Fruit fly (Drosophila melanogaster) whole organism, embryonic: ENCODE results near the gene BthD.

Experiments
- Atf6 ChIP-seq: fragments of 200-800 bp; sonication (Bioruptor generic); IDR thresholded peaks from 2 replicates; pipeline ENCODE4 v1.3.6; 2022; ENCODE audit warnings: missing biosample characterization, missing genetic modification characterization
- CG1024 ChIP-seq: fragments of 200-800 bp; sonication (Bioruptor generic); IDR thresholded peaks from 2 replicates; pipeline ENCODE4 v1.3.6; 2022; ENCODE audit warnings: missing biosample characterization, missing genetic modification characterization
- CG10959 ChIP-seq: fragments of 200-800 bp; sonication (Bioruptor generic); IDR thresholded peaks from 2 replicates; pipeline ENCODE4 v1.3.6; 2022; ENCODE audit warnings: missing biosample characterization, missing genetic modification characterization
- CG10979 ChIP-seq: fragments of 200-800 bp; sonication (Bioruptor generic); optimal IDR thresholded peaks from 2 replicates; lab custom pipeline; 2018; ENCODE audit warnings: missing biosample characterization, mild to moderate bottlenecking, missing genetic modification characterization, moderate library complexity
- CG11085 ChIP-seq: fragments of 200-800 bp; sonication (Bioruptor generic); IDR thresholded peaks from 2 replicates; pipeline ENCODE4 v1.3.6; 2022; ENCODE audit warnings: missing biosample characterization, missing genetic modification characterization
- CG11695 ChIP-seq: fragments of 200-800 bp; sonication (Bioruptor generic); IDR thresholded peaks from 3 replicates; pipeline ENCODE4 v1.3.6; 2022; ENCODE audit warnings: missing biosample characterization, missing genetic modification characterization
- CG14050 ChIP-seq: fragments of 200-800 bp; sonication (Bioruptor generic); IDR thresholded peaks from 3 replicates; pipeline ENCODE4 v1.3.6; 2022; ENCODE audit warnings: missing biosample characterization, missing genetic modification characterization
- CG15269 ChIP-seq: fragments of 200-800 bp; sonication (Bioruptor generic); optimal IDR thresholded peaks from 2 replicates; lab custom pipeline; 2018; ENCODE audit warnings: missing biosample characterization, mild to moderate bottlenecking, missing genetic modification characterization, moderate library complexity
- CG16813 ChIP-seq: fragments of 200-800 bp; sonication (Bioruptor generic); IDR thresholded peaks from 3 replicates; pipeline ENCODE4 v1.3.6; 2022; ENCODE audit warnings: missing biosample characterization, missing genetic modification characterization; ENCODE audit not compliant: partially characterized antibody
- CG17802 ChIP-seq: fragments of 200-800 bp; sonication (Bioruptor generic); optimal IDR thresholded peaks from 2 replicates; lab custom pipeline; 2018; ENCODE audit warnings: missing biosample characterization, mild to moderate bottlenecking, missing genetic modification characterization, moderate library complexity
- CG17912 ChIP-seq: fragments of 200-800 bp; sonication (Bioruptor generic); optimal IDR thresholded peaks from 2 replicates; lab custom pipeline; 2018; ENCODE audit warnings: missing biosample characterization, mild to moderate bottlenecking, missing genetic modification characterization
- CG2875 ChIP-seq: fragments of 200-800 bp; sonication (Bioruptor generic); optimal IDR thresholded peaks from 2 replicates; lab custom pipeline; 2017; ENCODE audit warnings: missing biosample characterization, mild to moderate bottlenecking, missing genetic modification characterization, missing genetic modification reagents
- CG3065 ChIP-seq: fragments of 200-800 bp; sonication (Bioruptor generic); optimal IDR thresholded peaks from 2 replicates; lab custom pipeline; 2016; ENCODE audit warnings: missing biosample characterization, missing genetic modification characterization
- CG5180 ChIP-seq: fragments of 200-800 bp; sonication (Bioruptor generic); optimal IDR thresholded peaks from 3 replicates; lab custom pipeline; 2017; ENCODE audit warnings: missing biosample characterization, missing genetic modification characterization, mild to moderate bottlenecking, moderate library complexity, missing genetic modification reagents
- CG6683 ChIP-seq: fragments of 200-800 bp; sonication (Bioruptor generic); optimal IDR thresholded peaks from 2 replicates; lab custom pipeline; 2017; ENCODE audit warnings: missing biosample characterization, mild to moderate bottlenecking, missing genetic modification characterization, missing genetic modification reagents
- CG7357 ChIP-seq: fragments of 200-800 bp; sonication (Bioruptor generic); IDR thresholded peaks from 3 replicates; pipeline ENCODE4 v1.3.6; 2022; ENCODE audit warnings: missing biosample characterization, missing genetic modification characterization
- CG8478 ChIP-seq: fragments of >200 bp; optimal IDR thresholded peaks from 2 replicates; lab custom pipeline; 2018
- CTCF ChIP-seq: fragments of 200-800 bp; sonication (Bioruptor generic); optimal IDR thresholded peaks from 2 replicates; lab custom pipeline; 2017; ENCODE audit warnings: missing biosample characterization, mild to moderate bottlenecking, missing genetic modification characterization, moderate library complexity
- Dbx ChIP-seq: fragments of 200-800 bp; sonication (Bioruptor generic); IDR thresholded peaks from 3 replicates; pipeline ENCODE4 v1.3.6; 2022; ENCODE audit warnings: missing biosample characterization, missing genetic modification characterization
- Eip74EF ChIP-seq, 2 experiments: fragments of 200-800 bp in 1 of 2; fragments of >200 bp in 1 of 2; sonication (Bioruptor generic) in 1 of 2; optimal IDR thresholded peaks; 2 replicates each; lab custom pipeline; 2017 to 2019; ENCODE audit warnings: missing biosample characterization in 2 of 2, missing genetic modification characterization in 2 of 2, mild to moderate bottlenecking in 1 of 2, moderate library complexity in 1 of 2
- Ets97D ChIP-seq: fragments of 200-800 bp; sonication (Bioruptor generic); optimal IDR thresholded peaks from 3 replicates; lab custom pipeline; 2016; ENCODE audit warnings: missing biosample characterization, missing genetic modification characterization
- Med ChIP-seq: fragments of 200-800 bp; sonication (Bioruptor generic); peaks from one replicate; lab custom pipeline; 2016; ENCODE audit warnings: missing biosample characterization, missing genetic modification characterization, mild to moderate bottlenecking, inconsistent platforms, moderate library complexity
- Ptx1 ChIP-seq: fragments of 200-800 bp; sonication (Bioruptor generic); IDR thresholded peaks from 2 replicates; pipeline ENCODE4 v1.3.6; 2022; ENCODE audit warnings: missing biosample characterization, missing genetic modification characterization
- Six4 ChIP-seq: fragments of 200-800 bp; sonication (Bioruptor generic); optimal IDR thresholded peaks from 2 replicates; lab custom pipeline; 2016; ENCODE audit warnings: missing biosample characterization, missing genetic modification characterization
- Sry-δ ChIP-seq: fragments of 200-800 bp; sonication (Bioruptor generic); optimal IDR thresholded peaks from 2 replicates; lab custom pipeline; 2016; ENCODE audit warnings: missing biosample characterization, missing genetic modification characterization
- Taf1 ChIP-seq: fragments of 200-800 bp; sonication (Bioruptor generic); IDR thresholded peaks from 2 replicates; pipeline ENCODE4 v1.3.6; 2022; ENCODE audit warnings: missing biosample characterization, missing genetic modification characterization
- Xrp1 ChIP-seq: fragments of 200-800 bp; sonication (Bioruptor generic); IDR thresholded peaks from 2 replicates; pipeline ENCODE4 v1.3.6; 2022; ENCODE audit warnings: missing biosample characterization, missing genetic modification characterization
- ap ChIP-seq: fragments of 200-800 bp; sonication (Bioruptor generic); IDR thresholded peaks from 2 replicates; pipeline ENCODE4 v1.3.6; 2022; ENCODE audit warnings: missing biosample characterization, missing genetic modification characterization
- bowl ChIP-seq: fragments of 200-800 bp; sonication (Bioruptor generic); IDR thresholded peaks from 2 replicates; pipeline ENCODE4 v1.3.6; 2022; ENCODE audit warnings: missing biosample characterization, missing genetic modification characterization
- cas ChIP-seq: fragments of 200-800 bp; sonication (Bioruptor generic); IDR thresholded peaks from 2 replicates; pipeline ENCODE4 v1.3.6; 2022; ENCODE audit warnings: missing biosample characterization, missing genetic modification characterization
- dan ChIP-seq: fragments of 200-800 bp; sonication (Bioruptor generic); IDR thresholded peaks from 2 replicates; pipeline ENCODE4 v1.3.6; 2022; ENCODE audit warnings: missing biosample characterization, missing genetic modification characterization
- disco-r ChIP-seq: fragments of 200-800 bp; sonication (Bioruptor generic); optimal IDR thresholded peaks from 2 replicates; lab custom pipeline; 2016; ENCODE audit warnings: missing biosample characterization, missing genetic modification characterization
- dm ChIP-seq: fragments of 200-800 bp; sonication (Bioruptor generic); optimal IDR thresholded peaks from 3 replicates; lab custom pipeline; 2016; ENCODE audit warnings: missing biosample characterization, missing genetic modification characterization
- dmrt11E ChIP-seq: fragments of 200-800 bp; sonication (Bioruptor generic); optimal IDR thresholded peaks from 3 replicates; lab custom pipeline; 2018; ENCODE audit warnings: missing biosample characterization, mild to moderate bottlenecking, missing genetic modification characterization, moderate library complexity
- ewg ChIP-seq: fragments of 200-800 bp; sonication (Bioruptor generic); optimal IDR thresholded peaks from 3 replicates; lab custom pipeline; 2017; ENCODE audit warnings: mild to moderate bottlenecking, missing biosample characterization, missing genetic modification reagents, missing genetic modification characterization
- fd102C ChIP-seq: fragments of 200-800 bp; sonication (Bioruptor generic); optimal IDR thresholded peaks from 2 replicates; lab custom pipeline; 2018; ENCODE audit warnings: missing biosample characterization, mild to moderate bottlenecking, missing genetic modification characterization, moderate library complexity
- fd96Cb ChIP-seq: fragments of 200-800 bp; sonication (Bioruptor generic); optimal IDR thresholded peaks from 2 replicates; lab custom pipeline; 2018; ENCODE audit warnings: missing biosample characterization, mild to moderate bottlenecking, missing genetic modification characterization, moderate library complexity
- ftz-f1 ChIP-seq: fragments of 200-800 bp; sonication (Bioruptor generic); optimal IDR thresholded peaks from 2 replicates; lab custom pipeline; 2016; ENCODE audit warnings: missing biosample characterization, missing genetic modification characterization
- fu2 ChIP-seq: fragments of 200-800 bp; sonication (Bioruptor generic); optimal IDR thresholded peaks from 2 replicates; lab custom pipeline; 2016; ENCODE audit warnings: missing biosample characterization, missing genetic modification characterization
- h ChIP-seq: fragments of >200 bp; optimal IDR thresholded peaks from 2 replicates; lab custom pipeline; 2017
- hkb ChIP-seq, 2 experiments: fragments of 200-800 bp in 1 of 2; fragments of >200 bp in 1 of 2; sonication (Bioruptor generic) in 1 of 2; IDR thresholded peaks in 1 of 2; optimal IDR thresholded peaks in 1 of 2; 2 replicates each; pipeline versions ENCODE4 v1.3.6 to Lab custom; 2017 to 2022; ENCODE audit warnings: missing biosample characterization in 1 of 2, missing genetic modification characterization in 1 of 2
- kah ChIP-seq: fragments of 200-800 bp; sonication (Bioruptor generic); optimal IDR thresholded peaks from 2 replicates; lab custom pipeline; 2018; ENCODE audit warnings: missing biosample characterization, mild to moderate bottlenecking, missing genetic modification characterization
- lov ChIP-seq, 2 experiments: fragments of 200-800 bp in 1 of 2; fragments of >200 bp in 1 of 2; sonication (Bioruptor generic) in 1 of 2; IDR thresholded peaks in 1 of 2; optimal IDR thresholded peaks in 1 of 2; 2 replicates in 1 of 2; 3 replicates in 1 of 2; pipeline versions ENCODE4 v1.3.6 to Lab custom; 2017 to 2022; ENCODE audit warnings: missing biosample characterization in 1 of 2, missing genetic modification characterization in 1 of 2
- mirr ChIP-seq: fragments of 200-800 bp; sonication (Bioruptor generic); optimal IDR thresholded peaks from 3 replicates; lab custom pipeline; 2018; ENCODE audit warnings: missing biosample characterization, mild to moderate bottlenecking, missing genetic modification characterization
- org-1 ChIP-seq: fragments of 200-800 bp; sonication (Bioruptor generic); optimal IDR thresholded peaks from 2 replicates; lab custom pipeline; 2017; ENCODE audit warnings: missing biosample characterization, missing genetic modification characterization
- otp ChIP-seq: fragments of 200-800 bp; sonication (Bioruptor generic); IDR thresholded peaks from 3 replicates; pipeline ENCODE4, ENCODE4 v1.3.6; 2022; ENCODE audit warnings: missing biosample characterization, missing genetic modification characterization
- rib ChIP-seq: fragments of 200-800 bp; sonication (Bioruptor generic); IDR thresholded peaks from 2 replicates; pipeline ENCODE4 v1.3.6; 2022; ENCODE audit warnings: missing biosample characterization, missing genetic modification characterization
- scrt ChIP-seq: fragments of 200-800 bp; sonication (Bioruptor generic); optimal IDR thresholded peaks from 2 replicates; lab custom pipeline; 2018; ENCODE audit warnings: missing biosample characterization, mild to moderate bottlenecking, missing genetic modification characterization, moderate library complexity
- vvl ChIP-seq: fragments of 200-800 bp; sonication (Bioruptor generic); IDR thresholded peaks from 2 replicates; pipeline ENCODE4 v1.3.6; 2022; ENCODE audit warnings: missing biosample characterization, missing genetic modification characterization
- zfh2 ChIP-seq: fragments of 200-800 bp; sonication (Bioruptor generic); optimal IDR thresholded peaks from 2 replicates; lab custom pipeline; 2016; ENCODE audit warnings: missing biosample characterization, missing genetic modification characterization

BthD gene

DNA sequence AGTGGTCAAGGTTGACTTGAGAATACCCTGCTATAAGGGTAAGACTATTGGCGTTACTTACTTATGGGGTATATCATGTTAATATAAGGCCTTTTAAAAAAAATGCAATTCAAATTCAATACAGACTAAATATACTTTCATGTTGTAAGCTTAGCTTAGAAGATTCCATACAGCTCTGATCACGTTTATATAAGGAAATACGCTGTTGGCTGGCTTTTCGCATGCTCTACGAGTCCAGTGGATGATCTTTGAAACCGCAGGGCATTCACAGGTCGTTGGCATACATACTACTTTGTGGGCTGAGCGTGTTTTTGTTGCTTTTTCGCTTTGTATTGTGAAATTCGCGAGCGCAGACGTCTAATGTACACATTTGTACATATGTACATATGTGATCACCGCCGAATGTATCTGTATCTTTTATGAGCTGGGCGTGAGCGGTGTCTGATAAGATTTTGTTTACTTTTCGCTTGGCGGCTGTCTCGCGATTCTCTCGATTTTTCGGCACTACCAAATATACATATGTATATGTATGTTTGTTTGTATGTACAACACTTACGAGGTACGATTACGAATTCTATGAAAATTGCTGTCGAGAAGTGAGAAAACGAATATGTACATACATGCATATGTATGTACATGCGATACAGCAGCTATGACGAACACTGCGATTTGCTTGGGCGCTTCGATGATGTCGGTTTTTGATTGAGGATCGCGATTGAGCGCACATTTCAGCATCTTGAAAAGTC lies 22.5 kb downstream of the BthD start (continued):
- TF ChIP-seq h (no peak), CG15269 (peak; percentile 34), CG1024 (GFP tag; lab: Robert Waterston, UW) (no peak; the same call in 1 of the 2 replicates), CG10979 (tag; lab: Kevin White, UChicago) (no peak), CG6683 (GFP tag; lab: Kevin White, UChicago) (peak; percentile 35), ftz-f1 (GFP tag; lab: Kevin White, UChicago) (peak; percentile 55), bowl (GFP tag; lab: Robert Waterston, UW) (no peak), mirr (GFP tag; lab: Kevin White, UChicago) (peak; percentile 90), CG3065 (GFP tag; lab: Kevin White, UChicago) (no peak), Med (peak; percentile 91), dm (GFP tag; lab: Kevin White, UChicago) (peak; percentile 4), Ptx1 (GFP tag; lab: Robert Waterston, UW) (peak; percentile 39; the same call in 1 of the 2 replicates), Six4 (GFP tag; lab: Kevin White, UChicago) (no peak), scrt (GFP tag; lab: Kevin White, UChicago) (peak; percentile 42), zfh2 (peak; percentile 71), fd102C (GFP tag; lab: Kevin White, UChicago) (no peak), Taf1 (GFP tag; lab: Robert Waterston, UW) (0 out of 2 replicates have a peak, but pooled peaks have one; percentile 10), rib (peak; percentile 60; the same call in 1 of the 2 replicates), dmrt11E (no peak), org-1 (GFP tag; lab: Kevin White, UChicago) (peak; percentile 42), CG2875 (peak; percentile 40), otp (GFP tag; lab: Robert Waterston, UW) (peak; percentile 44; the same call in 1 of the 3 replicates), CG17912 (peak; percentile 66), cas (GFP tag; lab: Robert Waterston, UW) (no peak), dan (GFP tag; lab: Robert Waterston, UW) (no peak), CG8478 (lab: Kevin White, UChicago) (no peak), fu2 (GFP tag; lab: Kevin White, UChicago) (peak; percentile 20), lov (optimal IDR thresholded peaks at IDR 0.05; lab: Kevin White, UChicago) (no peak), lov (GFP tag; IDR thresholded peaks at IDR 0.05; lab: Robert Waterston, UW) (no peak), Dbx (GFP tag; lab: Robert Waterston, UW) (0 out of 3 replicates have a peak, but pooled peaks have one; percentile 49), fd96Cb (tag; lab: Kevin White, UChicago) (no peak), CTCF (GFP tag; lab: Kevin White, UChicago) (no peak), CG17802 (tag; lab: Kevin White, UChicago) (no peak), CG16813 (no peak), disco-r (GFP tag; lab: Kevin White, UChicago) (no peak), Xrp1 (GFP tag; lab: Robert Waterston, UW) (peak; percentile 38), Atf6 (GFP tag; lab: Robert Waterston, UW) (peak; percentile 63), CG5180 (GFP tag; lab: Kevin White, UChicago) (peak; percentile 50), Sry-δ (no peak), ap (GFP tag; lab: Robert Waterston, UW) (no peak), vvl (GFP tag; lab: Robert Waterston, UW) (no peak), hkb (optimal IDR thresholded peaks at IDR 0.05; lab: Kevin White, UChicago) (no peak), hkb (GFP tag; IDR thresholded peaks at IDR 0.05; lab: Robert Waterston, UW) (peak; percentile 60), kah (GFP tag; lab: Kevin White, UChicago) (no peak), ewg (GFP tag; lab: Kevin White, UChicago) (no peak), CG7357 (GFP tag; lab: Robert Waterston, UW) (0 out of 3 replicates have a peak, but pooled peaks have one; percentile 15), Ets97D (no peak), CG11085 (GFP tag; lab: Robert Waterston, UW) (0 out of 2 replicates have a peak, but pooled peaks have one; percentile 31), CG14050 (no peak), CG10959 (GFP tag; lab: Robert Waterston, UW) (no peak), Eip74EF (GFP tag; optimal IDR thresholded peaks at IDR 0.05; lab: Kevin White, UChicago) (peak in 1 of 2 experiments; percentile 20), CG11695 (no peak)
